Fruit fly (Drosophila melanogaster): ENCODE measurements around the gene Cyp9f3.

DNA sequence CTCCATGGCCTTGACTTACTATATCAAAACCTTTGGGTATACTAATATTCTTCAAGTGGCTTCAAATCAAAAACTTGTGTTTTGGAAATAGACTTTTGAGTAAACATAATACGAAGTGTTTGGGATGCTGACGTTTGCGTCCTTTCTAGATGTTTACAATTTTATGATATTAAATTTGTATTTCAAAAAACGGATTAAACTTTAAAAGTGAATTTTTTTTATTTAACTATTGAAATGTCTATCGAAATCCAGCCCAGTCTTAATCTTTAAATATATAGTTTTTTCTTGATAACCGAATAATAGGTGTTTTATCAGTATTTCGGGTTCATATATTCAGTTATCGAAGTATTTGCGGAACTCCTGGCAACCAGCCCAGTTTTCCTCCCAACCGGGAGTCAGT is 34.1 kb downstream of the Cyp9f3 start, which contains the start of gene Tim17a1:
- TF ChIP-seq CG7101 (tag; optimal IDR thresholded peaks at IDR 0.05) (no peak), kay (GFP tag; ENCODE audit: borderline replicate concordance) (no peak), pad (GFP tag; optimal IDR thresholded peaks at IDR 0.05) (no peak), CG5204 (GFP tag; optimal IDR thresholded peaks at IDR 0.05) (no peak), CG7045 (GFP tag; optimal IDR thresholded peaks at IDR 0.05) (no peak), ovo (GFP tag; optimal IDR thresholded peaks at IDR 0.05) (no peak), CG14711 (tag; optimal IDR thresholded peaks at IDR 0.05) (no peak), Crg-1 (GFP tag; optimal IDR thresholded peaks at IDR 0.05) (no peak), bab1 (GFP tag; optimal IDR thresholded peaks at IDR 0.05) (no peak), CG11617 (GFP tag; optimal IDR thresholded peaks at IDR 0.05) (no peak), Clk (GFP tag; optimal IDR thresholded peaks at IDR 0.05) (no peak), Mnt (GFP tag; optimal IDR thresholded peaks at IDR 0.05) (no peak), CG1620 (GFP tag; optimal IDR thresholded peaks at IDR 0.05) (no peak)
